Worm (Caenorhabditis elegans) whole organism, L2 larva: ENCODE measurements around the gene Y105C5A.508.

ENCODE experiments used
- ZK546.5 ChIP-seq: sonication (generic microtip); optimal IDR thresholded peaks from 2 replicates; lab custom pipeline; 2017; ENCODE audit warnings: missing biosample characterization, missing genetic modification characterization
- ama-1 ChIP-seq: fragments of 150-350 bp; optimal IDR thresholded peaks from 2 replicates; lab custom pipeline; 2018; ENCODE audit warnings: inconsistent platforms
- dmd-4 ChIP-seq: sonication (generic microtip); optimal IDR thresholded peaks from 2 replicates; lab custom pipeline; 2017; ENCODE audit warnings: missing biosample characterization, missing genetic modification characterization
- elt-3 ChIP-seq: sonication (generic microtip); optimal IDR thresholded peaks from 2 replicates; lab custom pipeline; 2017; ENCODE audit warnings: missing biosample characterization, missing genetic modification characterization
- lin-39 ChIP-seq: fragments of 150-350 bp; optimal IDR thresholded peaks from 2 replicates; lab custom pipeline; 2014; ENCODE audit warnings: missing biosample characterization, missing genetic modification reagents, missing genetic modification characterization
- nhr-12 ChIP-seq: fragments of 150-350 bp; optimal IDR thresholded peaks from 2 replicates; lab custom pipeline; 2014; ENCODE audit warnings: missing biosample characterization, missing genetic modification characterization
- nhr-237 ChIP-seq: fragments of 150-350 bp; optimal IDR thresholded peaks from 2 replicates; lab custom pipeline; 2014; ENCODE audit warnings: missing biosample characterization, missing genetic modification characterization
- skn-1 ChIP-seq: sonication (generic microtip); optimal IDR thresholded peaks from 2 replicates; lab custom pipeline; 2017; ENCODE audit warnings: missing biosample characterization, missing genetic modification characterization

DNA sequence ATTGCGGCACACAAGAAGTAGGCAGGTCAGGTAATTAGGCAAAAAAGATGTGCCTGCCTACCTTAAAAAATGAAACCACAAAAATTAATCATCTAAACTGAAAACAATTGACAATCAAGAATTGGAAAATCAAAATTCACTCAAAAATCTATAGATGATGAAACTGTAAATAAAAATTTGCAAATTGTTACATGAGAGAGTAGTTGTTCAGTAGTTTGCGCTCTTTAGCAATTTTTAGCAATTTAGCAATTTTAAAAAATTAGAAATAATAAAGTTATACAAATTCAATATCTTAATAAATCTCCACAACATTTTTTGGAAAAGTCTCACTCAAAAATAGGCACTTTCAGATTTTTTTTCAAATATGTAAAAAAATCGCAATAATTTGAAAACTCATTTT lies 11.6 kb upstream of the Y105C5A.508 start:
- no peak for TF ChIP-seq nhr-237 (tag; lab: Kevin White, UChicago)
- no peak for TF ChIP-seq elt-3 (tag; lab: Kevin White, UChicago)
- TF ChIP-seq skn-1 (tag; lab: Kevin White, UChicago) = no peak
- no peak for TF ChIP-seq dmd-4 (tag; lab: Kevin White, UChicago)
- no peak for TF ChIP-seq ama-1 (lab: Kevin White, UChicago)
- no peak for TF ChIP-seq nhr-12 (tag; lab: Kevin White, UChicago)
- TF ChIP-seq lin-39 (tag; lab: Kevin White, UChicago) = no peak
- TF ChIP-seq ZK546.5 (tag; lab: Kevin White, UChicago) = no peak
